Fruit fly (Drosophila melanogaster) whole organism, adult: ENCODE data around the gene RecQ4.
A peak's percentile ranks its signal among the peaks of the same experiment; 100 is the strongest.

Source experiments
- CG11617 ChIP-seq: fragments of 200-800 bp; sonication (Bioruptor generic); optimal IDR thresholded peaks from 2 replicates; lab custom pipeline; 2017; ENCODE audit warnings: mild to moderate bottlenecking, missing biosample characterization, missing genetic modification reagents, missing genetic modification characterization
- CG12768 ChIP-seq: fragments of 200-800 bp; sonication (Bioruptor generic); optimal IDR thresholded peaks from 2 replicates; lab custom pipeline; 2017; ENCODE audit warnings: missing biosample characterization, missing genetic modification characterization, mild to moderate bottlenecking, moderate library complexity, missing genetic modification reagents
- CG14711 ChIP-seq: fragments of 200-800 bp; sonication (Bioruptor generic); optimal IDR thresholded peaks from 2 replicates; lab custom pipeline; 2018; ENCODE audit warnings: missing biosample characterization, mild to moderate bottlenecking, missing genetic modification characterization, moderate library complexity
- CG1620 ChIP-seq: fragments of 200-800 bp; sonication (Bioruptor generic); optimal IDR thresholded peaks from 2 replicates; lab custom pipeline; 2016; ENCODE audit warnings: missing biosample characterization, missing genetic modification characterization
- CG33017 ChIP-seq: fragments of 200-800 bp; sonication (Bioruptor generic); optimal IDR thresholded peaks from 2 replicates; lab custom pipeline; 2018; ENCODE audit warnings: missing biosample characterization, mild to moderate bottlenecking, missing genetic modification characterization, moderate library complexity
- CG5204 ChIP-seq: fragments of 200-800 bp; sonication (Bioruptor generic); optimal IDR thresholded peaks from 2 replicates; lab custom pipeline; 2016; ENCODE audit warnings: missing biosample characterization, missing genetic modification characterization
- CG7045 ChIP-seq: fragments of 200-800 bp; sonication (Bioruptor generic); optimal IDR thresholded peaks from 2 replicates; lab custom pipeline; 2017; ENCODE audit warnings: missing biosample characterization, mild to moderate bottlenecking, missing genetic modification characterization
- CG7101 ChIP-seq: fragments of 200-800 bp; sonication (Bioruptor generic); optimal IDR thresholded peaks from 2 replicates; lab custom pipeline; 2018; ENCODE audit warnings: missing biosample characterization, mild to moderate bottlenecking, missing genetic modification characterization, moderate library complexity
- Clk ChIP-seq: fragments of 200-800 bp; sonication (Bioruptor generic); optimal IDR thresholded peaks from 2 replicates; lab custom pipeline; 2017; ENCODE audit warnings: missing biosample characterization, missing genetic modification characterization
- Crg-1 ChIP-seq: fragments of 200-800 bp; sonication (Bioruptor generic); optimal IDR thresholded peaks from 2 replicates; lab custom pipeline; 2016; ENCODE audit warnings: missing biosample characterization, missing genetic modification characterization
- Hr96 ChIP-seq: fragments of 200-800 bp; sonication (Bioruptor generic); optimal IDR thresholded peaks from 2 replicates; lab custom pipeline; 2016; ENCODE audit warnings: missing biosample characterization, missing genetic modification characterization
- Mnt ChIP-seq: fragments of 200-800 bp; sonication (Bioruptor generic); optimal IDR thresholded peaks from 2 replicates; lab custom pipeline; 2016; ENCODE audit warnings: missing biosample characterization, mild to moderate bottlenecking, missing genetic modification characterization
- bab1 ChIP-seq: fragments of 200-800 bp; sonication (Bioruptor generic); optimal IDR thresholded peaks from 3 replicates; lab custom pipeline; 2019; ENCODE audit warnings: missing biosample characterization, mild to moderate bottlenecking, missing genetic modification characterization, moderate library complexity
- cic ChIP-seq: fragments of 200-800 bp; sonication (Bioruptor generic); optimal IDR thresholded peaks from 2 replicates; lab custom pipeline; 2017; ENCODE audit warnings: missing biosample characterization, mild to moderate bottlenecking, missing genetic modification characterization, moderate library complexity
- cnc ChIP-seq, 2 experiments: fragments of >200 bp; optimal IDR thresholded peaks; 2 replicates each; lab custom pipeline; 2017
- kay ChIP-seq: fragments of 200-800 bp; sonication (Bioruptor generic); peaks from one replicate; lab custom pipeline; 2016; ENCODE audit warnings: missing biosample characterization, missing genetic modification characterization, borderline replicate concordance
- ovo ChIP-seq: fragments of 200-800 bp; sonication (Bioruptor generic); optimal IDR thresholded peaks from 2 replicates; lab custom pipeline; 2016; ENCODE audit warnings: missing biosample characterization, missing genetic modification characterization
- pad ChIP-seq: fragments of 200-800 bp; sonication (Bioruptor generic); optimal IDR thresholded peaks from 3 replicates; lab custom pipeline; 2017; ENCODE audit warnings: missing biosample characterization, missing genetic modification characterization, mild to moderate bottlenecking, moderate library complexity, missing genetic modification reagents
- tj ChIP-seq: fragments of 200-800 bp; sonication (Bioruptor generic); optimal IDR thresholded peaks from 3 replicates; lab custom pipeline; 2017; ENCODE audit warnings: missing biosample characterization, mild to moderate bottlenecking, missing genetic modification characterization, moderate library complexity
- toe ChIP-seq: fragments of 200-800 bp; sonication (Bioruptor generic); optimal IDR thresholded peaks from 2 replicates; lab custom pipeline; 2016; ENCODE audit warnings: missing biosample characterization, missing genetic modification characterization

Gene RecQ4

dm6 chr3L:8186627-8187396 is 11.0 kb upstream of the RecQ4 start, which contains the start of the genes ERR and Atg18a:
Gene ERR, minus strand, starts transcription at chr3L:8186671.
Gene Atg18a, plus strand, starts transcription at chr3L:8186857.
- TF ChIP-seq Crg-1 (GFP tag; lab: Kevin White, UChicago) (peak; percentile 87), tj (GFP tag; lab: Kevin White, UChicago) (peak; percentile 68), CG1620 (GFP tag; lab: Kevin White, UChicago) (peak; percentile 96), Hr96 (peak; percentile 92), bab1 (GFP tag; lab: Kevin White, UChicago) (peak; percentile 89), CG14711 (tag; lab: Kevin White, UChicago) (peak; percentile 82), Clk (GFP tag; lab: Kevin White, UChicago) (peak; percentile 93), CG11617 (GFP tag; lab: Kevin White, UChicago) (peak; percentile 89), CG12768 (GFP tag; lab: Kevin White, UChicago) (peak; percentile 88), CG7101 (tag; lab: Kevin White, UChicago) (peak; percentile 90), cic (GFP tag; lab: Kevin White, UChicago) (peak; percentile 76), kay (GFP tag; lab: Kevin White, UChicago) (peak; percentile 65), cnc (optimal IDR thresholded peaks at IDR 0.05; lab: Kevin White, UChicago) (no peak), CG5204 (GFP tag; lab: Kevin White, UChicago) (no peak), CG7045 (GFP tag; lab: Kevin White, UChicago) (peak; percentile 89), Mnt (GFP tag; lab: Kevin White, UChicago) (peak; percentile 88), CG33017 (tag; lab: Kevin White, UChicago) (peak; percentile 83), toe (GFP tag; lab: Kevin White, UChicago) (peak; percentile 96), pad (GFP tag; lab: Kevin White, UChicago) (peak; percentile 84), ovo (peak; percentile 86)

dm6 chr3L:8185263-8186227 is 9.8 kb upstream of the RecQ4 start:
- TF ChIP-seq CG1620 (GFP tag; lab: Kevin White, UChicago) (peak; percentile 28), toe (GFP tag; lab: Kevin White, UChicago) (no peak), CG7045 (GFP tag; lab: Kevin White, UChicago) (peak; percentile 27), Clk (GFP tag; lab: Kevin White, UChicago) (peak; percentile 15), tj (GFP tag; lab: Kevin White, UChicago) (peak; percentile 55), Hr96 (peak; percentile 73), bab1 (GFP tag; lab: Kevin White, UChicago) (peak; percentile 5), cic (GFP tag; lab: Kevin White, UChicago) (peak; percentile 94), CG5204 (GFP tag; lab: Kevin White, UChicago) (no peak), CG11617 (GFP tag; lab: Kevin White, UChicago) (peak; percentile 81), CG14711 (tag; lab: Kevin White, UChicago) (peak; percentile 20), pad (GFP tag; lab: Kevin White, UChicago) (peak; percentile 20), CG33017 (tag; lab: Kevin White, UChicago) (peak; percentile 60), ovo (no peak), kay (GFP tag; lab: Kevin White, UChicago) (no peak), cnc (optimal IDR thresholded peaks at IDR 0.05; lab: Kevin White, UChicago) (no peak), Crg-1 (GFP tag; lab: Kevin White, UChicago) (peak; percentile 24), CG7101 (tag; lab: Kevin White, UChicago) (peak; percentile 40), CG12768 (GFP tag; lab: Kevin White, UChicago) (peak; percentile 70), Mnt (GFP tag; lab: Kevin White, UChicago) (peak; percentile 37)

dm6 chr3L:8180464-8181137 is 4.8 kb upstream of the RecQ4 start, which contains the start of the genes mthl7 and Uxs:
Gene mthl7, minus strand, starts transcription at chr3L:8180514.
Gene Uxs, plus strand, starts transcription at chr3L:8180923.
- no peak for TF ChIP-seq toe (GFP tag; lab: Kevin White, UChicago)
- peak; percentile 84 for TF ChIP-seq cic (GFP tag; lab: Kevin White, UChicago)
- peak; percentile 53 for TF ChIP-seq Mnt (GFP tag; lab: Kevin White, UChicago)
- TF ChIP-seq CG14711 (tag; lab: Kevin White, UChicago), result peak; percentile 4
- peak; percentile 32 for TF ChIP-seq bab1 (GFP tag; lab: Kevin White, UChicago)

dm6 chr3L:8177795-8178564 is 2.2 kb upstream of the RecQ4 start, which contains the start of gene Nmt:
Gene Nmt, minus strand, starts transcription at chr3L:8178429.
- TF ChIP-seq CG14711 (tag; lab: Kevin White, UChicago) (peak; percentile 42), CG5204 (GFP tag; lab: Kevin White, UChicago) (no peak), CG7101 (tag; lab: Kevin White, UChicago) (peak; percentile 14), cnc (optimal IDR thresholded peaks at IDR 0.05; lab: Kevin White, UChicago) (no peak), CG7045 (GFP tag; lab: Kevin White, UChicago) (peak; percentile 9), Mnt (GFP tag; lab: Kevin White, UChicago) (no peak), tj (GFP tag; lab: Kevin White, UChicago) (peak; percentile 6), CG33017 (tag; lab: Kevin White, UChicago) (peak; percentile 32), cic (GFP tag; lab: Kevin White, UChicago) (peak; percentile 6), CG11617 (GFP tag; lab: Kevin White, UChicago) (peak; percentile 2)
